Worm (Caenorhabditis elegans): Measurements from ENCODE around the gene C05D12.4.

- TF ChIP-seq tab-1 (GFP tag; IDR thresholded peaks at IDR 0.05) (no peak), med-1 (GFP tag; optimal IDR thresholded peaks at IDR 0.05; ENCODE audit: insufficient read depth) (no peak), flt-1 (GFP tag; IDR thresholded peaks at IDR 0.05) (no peak), cog-1 (tag; optimal IDR thresholded peaks at IDR 0.05) (no peak), ztf-23 (GFP tag; IDR thresholded peaks at IDR 0.05) (no peak), T22C8.4 (GFP tag; IDR thresholded peaks at IDR 0.05) (no peak), ztf-29 (GFP tag; IDR thresholded peaks at IDR 0.05) (no peak), klf-2 (GFP tag; conservative IDR thresholded peaks at IDR 0.05) (no peak)
Measured at ce11 chrII:11469574-11470108, 38.0 kb downstream of the C05D12.4 start, which contains the start of gene cisd-1.

Data from whole organism, midembryonic.